Worm (Caenorhabditis elegans) whole organism, late embryonic: ENCODE results near the gene ZK593.3.

Experiments
- K02D7.2 ChIP-seq: sonication (generic microtip); optimal IDR thresholded peaks from 2 replicates; lab custom pipeline; 2017; ENCODE audit warnings: mild to moderate bottlenecking, missing genetic modification characterization, missing compliant biosample characterization
- K09A11.1 ChIP-seq: sonication (generic microtip); optimal IDR thresholded peaks from 2 replicates; lab custom pipeline; 2017; ENCODE audit warnings: antibody characterized with exemption, mild to moderate bottlenecking, missing genetic modification characterization, missing compliant biosample characterization; ENCODE audit not compliant: insufficient read depth
- T23F11.4 ChIP-seq: fragments of 200-800 bp; sonication (Bioruptor generic); optimal IDR thresholded peaks from 2 replicates; lab custom pipeline; 2018; ENCODE audit warnings: mild to moderate bottlenecking, missing genetic modification characterization, missing compliant biosample characterization
- Y22D7AL.16 ChIP-seq: sonication (generic microtip); optimal IDR thresholded peaks from 2 replicates; lab custom pipeline; 2016; ENCODE audit warnings: missing genetic modification characterization, missing compliant biosample characterization
- ama-1 ChIP-seq: fragments of 150-350 bp; optimal IDR thresholded peaks from 2 replicates; lab custom pipeline; 2014
- ceh-14 ChIP-seq: sonication (generic microtip); optimal IDR thresholded peaks from 2 replicates; lab custom pipeline; 2016; ENCODE audit warnings: missing genotype, missing genetic modification characterization, missing compliant biosample characterization
- ceh-19 ChIP-seq: fragments of 200-800 bp; sonication (Bioruptor generic); optimal IDR thresholded peaks from 2 replicates; lab custom pipeline; 2018; ENCODE audit warnings: mild to moderate bottlenecking, missing genetic modification characterization, missing compliant biosample characterization
- ceh-22 ChIP-seq: sonication (generic microtip); optimal IDR thresholded peaks from 2 replicates; lab custom pipeline; 2017; ENCODE audit warnings: missing biosample characterization, missing genetic modification characterization
- ceh-24 ChIP-seq: sonication (generic microtip); optimal IDR thresholded peaks from 2 replicates; lab custom pipeline; 2016; ENCODE audit warnings: mild to moderate bottlenecking, missing genetic modification characterization, missing compliant biosample characterization
- ceh-31 ChIP-seq: sonication (generic microtip); optimal IDR thresholded peaks from 2 replicates; lab custom pipeline; 2016; ENCODE audit warnings: missing genetic modification characterization, missing compliant biosample characterization
- ceh-34 ChIP-seq: sonication (generic microtip); optimal IDR thresholded peaks from 2 replicates; lab custom pipeline; 2016; ENCODE audit warnings: mild to moderate bottlenecking, missing genetic modification characterization, missing compliant biosample characterization
- ceh-48 ChIP-seq: sonication (generic microtip); optimal IDR thresholded peaks from 2 replicates; lab custom pipeline; 2016; ENCODE audit warnings: missing genetic modification characterization, inconsistent platforms, missing compliant biosample characterization
- ceh-6 ChIP-seq: fragments of 200-800 bp; sonication (Bioruptor generic); optimal IDR thresholded peaks from 2 replicates; lab custom pipeline; 2018; ENCODE audit warnings: mild to moderate bottlenecking, missing genetic modification characterization, missing compliant biosample characterization
- ceh-9 ChIP-seq: sonication (generic microtip); optimal IDR thresholded peaks from 2 replicates; lab custom pipeline; 2016; ENCODE audit warnings: mild to moderate bottlenecking, missing genetic modification characterization, inconsistent platforms, missing compliant biosample characterization
- dmd-4 ChIP-seq: sonication (generic microtip); optimal IDR thresholded peaks from 2 replicates; lab custom pipeline; 2016; ENCODE audit warnings: borderline replicate concordance, missing genetic modification characterization, missing compliant biosample characterization
- elt-2 ChIP-seq: sonication (generic microtip); optimal IDR thresholded peaks from 2 replicates; lab custom pipeline; 2016; ENCODE audit warnings: missing genetic modification reagents, missing genetic modification characterization, missing compliant biosample characterization
- elt-4 ChIP-seq: sonication (generic microtip); optimal IDR thresholded peaks from 2 replicates; lab custom pipeline; 2016; ENCODE audit warnings: missing genetic modification characterization, missing compliant biosample characterization
- ets-4 ChIP-seq: sonication (generic microtip); optimal IDR thresholded peaks from 2 replicates; lab custom pipeline; 2016; ENCODE audit warnings: missing genetic modification characterization, missing compliant biosample characterization
- eyg-1 ChIP-seq: sonication (generic microtip); optimal IDR thresholded peaks from 2 replicates; lab custom pipeline; 2016; ENCODE audit warnings: missing genotype, missing genetic modification characterization, missing compliant biosample characterization
- fkh-10 ChIP-seq: fragments of 150-350 bp; optimal IDR thresholded peaks from 2 replicates; lab custom pipeline; 2014; ENCODE audit warnings: missing biosample characterization, missing genetic modification reagents, missing genetic modification characterization
- fkh-6 ChIP-seq: sonication (generic microtip); optimal IDR thresholded peaks from 2 replicates; lab custom pipeline; 2016; ENCODE audit warnings: missing genetic modification characterization, missing compliant biosample characterization
- gmeb-2 ChIP-seq: sonication (generic microtip); optimal IDR thresholded peaks from 2 replicates; lab custom pipeline; 2016; ENCODE audit warnings: missing genetic modification characterization, inconsistent platforms, missing compliant biosample characterization
- hlh-13 ChIP-seq: fragments of 200-800 bp; sonication (Bioruptor generic); optimal IDR thresholded peaks from 2 replicates; lab custom pipeline; 2018; ENCODE audit warnings: mild to moderate bottlenecking, missing genetic modification characterization, missing compliant biosample characterization
- hlh-15 ChIP-seq: sonication (generic microtip); optimal IDR thresholded peaks from 2 replicates; lab custom pipeline; 2016; ENCODE audit warnings: missing genetic modification characterization, missing compliant biosample characterization
- hlh-30 ChIP-seq: sonication (generic microtip); optimal IDR thresholded peaks from 2 replicates; lab custom pipeline; 2017; ENCODE audit warnings: antibody characterized with exemption, missing genetic modification characterization, missing compliant biosample characterization; ENCODE audit not compliant: insufficient read depth
- hlh-8 ChIP-seq: sonication (generic microtip); optimal IDR thresholded peaks from 2 replicates; lab custom pipeline; 2016; ENCODE audit warnings: missing genotype, missing genetic modification characterization, missing compliant biosample characterization
- lin-11 ChIP-seq: fragments of 200-800 bp; sonication (Bioruptor generic); optimal IDR thresholded peaks from 2 replicates; lab custom pipeline; 2018; ENCODE audit warnings: mild to moderate bottlenecking, missing genetic modification characterization, missing compliant biosample characterization
- nfya-1 ChIP-seq: sonication (generic microtip); optimal IDR thresholded peaks from 2 replicates; lab custom pipeline; 2017; ENCODE audit warnings: missing genetic modification characterization, mild to moderate bottlenecking, missing compliant biosample characterization, antibody characterized with exemption, moderate library complexity
- nhr-11 ChIP-seq: fragments of 150-350 bp; optimal IDR thresholded peaks from 2 replicates; lab custom pipeline; 2014; ENCODE audit warnings: missing biosample characterization, missing genetic modification characterization
- nhr-232 ChIP-seq: sonication (generic microtip); optimal IDR thresholded peaks from 2 replicates; lab custom pipeline; 2016; ENCODE audit warnings: missing genetic modification characterization, missing compliant biosample characterization
- npax-4 ChIP-seq: sonication (generic microtip); optimal IDR thresholded peaks from 2 replicates; lab custom pipeline; 2016; ENCODE audit warnings: missing genetic modification characterization, missing compliant biosample characterization
- pag-3 ChIP-seq: sonication (generic microtip); optimal IDR thresholded peaks from 2 replicates; lab custom pipeline; 2016; ENCODE audit warnings: missing compliant biosample characterization, missing genetic modification characterization, borderline replicate concordance
- pha-2 ChIP-seq: sonication (generic microtip); optimal IDR thresholded peaks from 2 replicates; lab custom pipeline; 2017; ENCODE audit warnings: mild to moderate bottlenecking, missing genetic modification characterization, missing compliant biosample characterization
- pha-4 ChIP-seq: fragments of 150-350 bp; optimal IDR thresholded peaks from 2 replicates; lab custom pipeline; 2018; ENCODE audit warnings: missing biosample characterization, missing genetic modification reagents, missing genetic modification characterization
- pqm-1 ChIP-seq: sonication (generic microtip); optimal IDR thresholded peaks from 2 replicates; lab custom pipeline; 2016; ENCODE audit warnings: missing genetic modification characterization, missing compliant biosample characterization
- pros-1 ChIP-seq: fragments of 150-350 bp; optimal IDR thresholded peaks from 2 replicates; lab custom pipeline; 2014; ENCODE audit warnings: missing biosample characterization, missing genetic modification reagents, missing genetic modification characterization
- rnt-1 ChIP-seq: sonication (generic microtip); optimal IDR thresholded peaks from 2 replicates; lab custom pipeline; 2016; ENCODE audit warnings: missing genetic modification characterization, missing compliant biosample characterization
- sox-2 ChIP-seq: fragments of 200-800 bp; sonication (Bioruptor generic); IDR thresholded peaks from 2 replicates; pipeline ENCODE4 v1.3.6; 2022; ENCODE audit warnings: missing genetic modification reagents, missing genetic modification characterization, missing compliant biosample characterization
- sox-4 ChIP-seq: sonication (generic microtip); optimal IDR thresholded peaks from 2 replicates; lab custom pipeline; 2017; ENCODE audit warnings: mild to moderate bottlenecking, missing genetic modification characterization, inconsistent platforms, missing compliant biosample characterization
- syd-9 ChIP-seq: sonication (generic microtip); optimal IDR thresholded peaks from 2 replicates; lab custom pipeline; 2016; ENCODE audit warnings: mild to moderate bottlenecking, missing genetic modification characterization, moderate library complexity, missing compliant biosample characterization
- tbx-2 ChIP-seq: sonication (generic microtip); optimal IDR thresholded peaks from 2 replicates; lab custom pipeline; 2016; ENCODE audit warnings: missing genetic modification characterization, missing compliant biosample characterization
- unc-42 ChIP-seq: sonication (generic microtip); optimal IDR thresholded peaks from 2 replicates; lab custom pipeline; 2016; ENCODE audit warnings: missing genotype, missing genetic modification characterization, missing compliant biosample characterization
- unc-55 ChIP-seq: sonication (generic microtip); optimal IDR thresholded peaks from 2 replicates; lab custom pipeline; 2017; ENCODE audit warnings: missing biosample characterization, missing genetic modification reagents, missing genetic modification characterization
- unc-86 ChIP-seq: sonication (generic microtip); optimal IDR thresholded peaks from 2 replicates; lab custom pipeline; 2016; ENCODE audit warnings: missing genetic modification characterization, missing compliant biosample characterization
- zip-5 ChIP-seq: sonication (generic microtip); optimal IDR thresholded peaks from 2 replicates; lab custom pipeline; 2016; ENCODE audit warnings: missing genetic modification characterization, missing compliant biosample characterization

The ZK593.3 gene

DNA sequence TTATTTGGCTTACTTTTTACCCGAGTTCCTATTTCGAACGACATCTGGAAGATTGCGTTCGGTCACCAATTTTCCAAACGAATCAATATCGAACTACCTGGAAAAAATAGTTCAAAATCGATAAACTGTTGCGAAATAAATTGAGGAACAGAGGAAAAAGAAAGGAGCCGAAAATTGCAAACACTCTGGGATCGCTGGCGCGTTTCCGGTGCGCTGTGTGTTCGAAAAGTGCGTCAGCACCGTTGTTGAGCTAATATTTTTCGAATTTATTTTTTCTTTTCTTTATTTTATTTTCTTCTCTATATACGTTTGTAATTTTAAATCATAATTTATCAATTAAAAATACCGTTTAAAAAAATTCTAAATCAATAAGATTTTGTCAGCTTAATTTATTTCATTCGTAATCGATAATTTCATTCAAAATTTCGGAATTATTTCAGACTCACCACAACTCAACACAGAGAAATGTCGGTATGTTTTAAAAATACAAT lies 17.6 kb downstream of the ZK593.3 start, which contains the start of the genes dnc-1 and lsm-7:
TSS of gene dnc-1 (minus strand) at position 142 of the 491 bp plus-strand sequence.
TSS of gene lsm-7 (plus strand) at position 441 of the 491 bp plus-strand sequence.
- TF ChIP-seq tbx-2 (tag; lab: Kevin White, UChicago) (peak; percentile 35), elt-2 (peak; percentile 37), sox-2 (GFP tag; lab: Robert Waterston, UW) (no peak), nfya-1 (tag; lab: Kevin White, UChicago) (peak; percentile 32), T23F11.4 (peak; percentile 11), ceh-31 (tag; lab: Kevin White, UChicago) (peak; percentile 20), ceh-9 (tag; lab: Kevin White, UChicago) (no peak), syd-9 (tag; lab: Kevin White, UChicago) (no peak), ceh-48 (tag; lab: Kevin White, UChicago) (peak; percentile 36), K09A11.1 (tag; lab: Kevin White, UChicago) (peak; percentile 16), hlh-8 (tag; lab: Kevin White, UChicago) (no peak), ets-4 (tag; lab: Kevin White, UChicago) (no peak), unc-42 (tag; lab: Kevin White, UChicago) (peak; percentile 8)

DNA sequence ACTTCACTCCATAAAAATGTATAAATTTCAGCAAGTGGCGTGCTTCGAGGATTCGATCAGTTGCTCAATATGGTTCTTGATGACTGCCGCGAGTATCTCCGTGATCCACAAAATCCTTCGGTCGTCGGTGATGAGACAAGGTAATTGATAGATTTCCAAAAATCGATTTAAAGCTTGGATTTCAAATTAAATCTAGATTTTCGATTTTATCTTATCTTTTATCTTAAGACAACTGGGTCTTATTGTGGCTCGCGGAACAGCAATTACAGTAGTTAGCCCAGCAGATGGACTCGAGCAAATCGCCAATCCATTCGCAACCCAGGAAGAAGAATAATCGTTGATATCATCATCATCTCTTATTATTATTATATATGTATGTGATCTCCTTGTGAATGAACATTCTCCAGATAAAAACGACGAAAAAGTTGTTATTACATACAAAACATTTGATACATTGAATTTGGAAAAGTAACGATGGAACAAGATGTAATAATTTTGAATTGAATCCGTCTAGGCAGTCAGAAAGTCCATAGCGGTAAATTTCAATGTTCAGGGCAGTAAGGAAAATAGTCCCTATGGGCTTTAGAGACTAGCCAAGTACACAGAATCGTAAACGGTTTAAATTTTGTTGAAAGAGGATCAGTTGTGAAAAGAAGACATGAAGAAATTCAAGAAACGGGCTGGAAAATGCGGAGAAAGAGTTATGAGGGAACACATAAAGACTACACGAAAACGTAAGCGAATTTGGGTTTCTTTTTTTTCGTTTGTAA lies 18.5 kb downstream of the ZK593.3 start:
- TF ChIP-seq rnt-1: no peak
- no peak for TF ChIP-seq dmd-4 (tag; lab: Kevin White, UChicago)
- no peak for TF ChIP-seq nhr-11 (tag; lab: Kevin White, UChicago)
- TF ChIP-seq ama-1 (lab: Kevin White, UChicago): no peak
- no peak for TF ChIP-seq fkh-6
- TF ChIP-seq sox-4 (tag; lab: Kevin White, UChicago): no peak
- TF ChIP-seq gmeb-2 (tag; lab: Kevin White, UChicago): no peak
- no peak for TF ChIP-seq elt-4
- TF ChIP-seq hlh-13 (GFP tag; lab: Kevin White, UChicago): no peak

DNA sequence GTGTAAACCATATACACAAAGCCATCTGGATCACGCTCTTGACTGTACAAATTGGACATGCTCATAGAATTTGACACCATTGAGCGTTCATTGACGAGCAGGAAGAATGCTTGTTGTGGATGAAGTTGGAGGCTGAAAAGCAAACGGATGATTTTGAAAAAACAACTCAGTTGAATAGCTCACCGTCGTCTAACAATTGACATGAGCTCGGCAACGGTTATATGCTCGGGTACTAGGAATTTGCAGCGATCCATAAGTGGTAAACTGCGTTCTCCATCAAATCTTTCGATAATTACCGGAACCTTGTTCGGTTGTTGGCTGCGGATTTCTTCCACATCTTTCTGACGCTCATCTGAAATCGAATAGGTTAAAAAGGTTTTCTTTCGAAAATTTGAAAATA lies 19.3 kb downstream of the ZK593.3 start:
- TF ChIP-seq ceh-48 (tag; lab: Kevin White, UChicago): no peak
- TF ChIP-seq hlh-15 (tag; lab: Kevin White, UChicago): no peak
- TF ChIP-seq unc-55 (GFP tag; lab: Kevin White, UChicago): no peak
- no peak for TF ChIP-seq npax-4 (tag; lab: Kevin White, UChicago)
- no peak for TF ChIP-seq ceh-24 (tag; lab: Kevin White, UChicago)
- TF ChIP-seq hlh-13 (GFP tag; lab: Kevin White, UChicago): no peak
- no peak for TF ChIP-seq dmd-4 (tag; lab: Kevin White, UChicago)
- TF ChIP-seq lin-11: no peak

DNA sequence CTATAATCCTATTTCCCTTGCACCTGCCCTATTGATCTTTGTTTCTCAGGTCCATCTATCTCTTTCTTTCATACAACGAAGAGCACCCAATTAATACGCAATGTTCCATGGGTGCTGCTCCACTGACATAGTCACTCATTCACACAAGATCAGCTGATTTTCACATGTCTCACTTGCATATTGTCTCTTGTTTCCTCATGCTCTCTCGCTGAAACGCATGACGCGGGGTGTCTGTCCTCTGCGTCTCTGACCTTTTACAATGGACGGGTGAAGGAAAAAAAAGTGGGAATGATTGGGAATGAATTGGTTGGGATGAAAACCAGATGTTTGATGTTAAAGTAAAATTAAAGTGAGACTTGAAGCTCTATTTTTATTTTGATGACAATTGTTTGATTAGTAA lies 19.8 kb downstream of the ZK593.3 start:
- no peak for TF ChIP-seq pqm-1 (tag; lab: Kevin White, UChicago)
- no peak for TF ChIP-seq ceh-24 (tag; lab: Kevin White, UChicago)
- no peak for TF ChIP-seq ceh-19
- TF ChIP-seq hlh-30 (tag; lab: Kevin White, UChicago): peak; percentile 98
- no peak for TF ChIP-seq pha-4 (tag; lab: Kevin White, UChicago)
- TF ChIP-seq ets-4 (tag; lab: Kevin White, UChicago): no peak
- TF ChIP-seq pag-3 (tag; lab: Kevin White, UChicago): no peak
- no peak for TF ChIP-seq nhr-232
- no peak for TF ChIP-seq ceh-6 (GFP tag; lab: Kevin White, UChicago)
- TF ChIP-seq eyg-1 (tag; lab: Kevin White, UChicago): no peak
- no peak for TF ChIP-seq dmd-4 (tag; lab: Kevin White, UChicago)
- peak; percentile 8 for TF ChIP-seq ceh-14
- no peak for TF ChIP-seq K02D7.2 (tag; lab: Kevin White, UChicago)
- TF ChIP-seq ceh-34 (tag; lab: Kevin White, UChicago): peak; percentile 37
- TF ChIP-seq ceh-22 (tag; lab: Kevin White, UChicago): no peak
- peak; percentile 21 for TF ChIP-seq unc-42 (tag; lab: Kevin White, UChicago)
- TF ChIP-seq ceh-31 (tag; lab: Kevin White, UChicago): peak; percentile 47
- no peak for TF ChIP-seq zip-5
- no peak for TF ChIP-seq gmeb-2 (tag; lab: Kevin White, UChicago)
- TF ChIP-seq Y22D7AL.16 (tag; lab: Kevin White, UChicago): no peak
- TF ChIP-seq T23F11.4: no peak
- TF ChIP-seq pros-1 (tag; lab: Kevin White, UChicago): peak; percentile 43
- no peak for TF ChIP-seq unc-86 (tag; lab: Kevin White, UChicago)
- TF ChIP-seq pha-2: no peak
- TF ChIP-seq fkh-10 (GFP tag; lab: Kevin White, UChicago): no peak
